Fruit fly (Drosophila melanogaster): ENCODE measurements around the gene CG14422.

Gene CG14422

dm6 chrX:2945103-2945502 lies 1.9 kb downstream of the CG14422 start, which contains the start of gene CG14423:
CG14423 (plus strand) TSS chrX:2945403.
- TF ChIP-seq sens (GFP tag) (no peak), rib (GFP tag; IDR thresholded peaks at IDR 0.05) (no peak), HHEX (GFP tag; optimal IDR thresholded peaks at IDR 0.05) (no peak), CG7928 (GFP tag; optimal IDR thresholded peaks at IDR 0.05) (no peak), so (GFP tag; IDR thresholded peaks at IDR 0.05) (no peak), CG10959 (GFP tag; IDR thresholded peaks at IDR 0.05) (no peak), Optix (GFP tag; IDR thresholded peaks at IDR 0.05) (no peak)

- no peak for TF ChIP-seq YL-1 (GFP tag; optimal IDR thresholded peaks at IDR 0.05)
- TF ChIP-seq zen (tag; optimal IDR thresholded peaks at IDR 0.05) = no peak
- TF ChIP-seq Max (GFP tag; optimal IDR thresholded peaks at IDR 0.05) = no peak
- TF ChIP-seq CG30403 (GFP tag; optimal IDR thresholded peaks at IDR 0.05) = no peak
- no peak for TF ChIP-seq CG10654 (GFP tag; optimal IDR thresholded peaks at IDR 0.05)
These were observed 3.6 kb downstream of the CG14422 start, which contains the start of gene CG17959 for dm6 chrX:2946794-2947193. CG17959 (plus strand) TSS chrX:2947094.

- TF ChIP-seq CG15601 (tag; optimal IDR thresholded peaks at IDR 0.05) (peak; percentile 16), Dip2 (GFP tag; IDR thresholded peaks at IDR 0.05) (no peak), Med (GFP tag) (peak; percentile 52), Ets97D (GFP tag; optimal IDR thresholded peaks at IDR 0.05) (peak; percentile 58), MBD-R2 (GFP tag; IDR thresholded peaks at IDR 0.05) (0 out of 2 replicates have a peak, but pooled peaks have one; percentile 6), CG34224 (GFP tag; IDR thresholded peaks at IDR 0.05; ENCODE audit: partially characterized antibody) (peak; percentile 38; the same call in 1 of the 3 replicates), pzg (GFP tag; optimal IDR thresholded peaks at IDR 0.05) (peak; percentile 13), ATbp (GFP tag; optimal IDR thresholded peaks at IDR 0.05) (peak; percentile 14), CG34376 (GFP tag; optimal IDR thresholded peaks at IDR 0.05) (peak; percentile 73), crp (GFP tag; optimal IDR thresholded peaks at IDR 0.05) (peak in 1 of 2 experiments; percentile 80), CG17568 (GFP tag; optimal IDR thresholded peaks at IDR 0.05) (peak; percentile 25), CG10274 (GFP tag; optimal IDR thresholded peaks at IDR 0.05) (peak; percentile 3), E2f2 (GFP tag; IDR thresholded peaks at IDR 0.05) (peak; percentile 16; the same call in 1 of the 2 replicates), Scr (GFP tag; IDR thresholded peaks at IDR 0.05; ENCODE audit: partially characterized antibody) (0 out of 2 replicates have a peak, but pooled peaks have one; percentile 15), NC2α (GFP tag; optimal IDR thresholded peaks at IDR 0.05) (no peak), CG6765 (GFP tag; optimal IDR thresholded peaks at IDR 0.05) (peak; percentile 40), CG15696 (tag; optimal IDR thresholded peaks at IDR 0.05) (no peak), gcm2 (GFP tag; optimal IDR thresholded peaks at IDR 0.05) (no peak), Meics (GFP tag; optimal IDR thresholded peaks at IDR 0.05) (peak; percentile 40), CG1602 (GFP tag; optimal IDR thresholded peaks at IDR 0.05) (no peak), BtbVII (GFP tag; optimal IDR thresholded peaks at IDR 0.05) (peak; percentile 38), sqz (GFP tag; optimal IDR thresholded peaks at IDR 0.05) (peak; percentile 91), CG15269 (tag; optimal IDR thresholded peaks at IDR 0.05) (peak; percentile 25), bbx (GFP tag; IDR thresholded peaks at IDR 0.05; ENCODE audit: partially characterized antibody) (peak; percentile 42; the same call in 1 of the 2 replicates), HHEX (GFP tag; optimal IDR thresholded peaks at IDR 0.05) (peak; percentile 56), Nf-YC (tag; optimal IDR thresholded peaks at IDR 0.05) (peak; percentile 85), CG13287 (GFP tag; IDR thresholded peaks at IDR 0.05; ENCODE audit: partially characterized antibody) (peak; percentile 47), CG31441 (GFP tag; IDR thresholded peaks at IDR 0.05) (peak; percentile 28; the same call in 1 of the 2 replicates), CG12299 (tag; optimal IDR thresholded peaks at IDR 0.05) (peak; percentile 11), Hmr (GFP tag; optimal IDR thresholded peaks at IDR 0.05) (peak; percentile 52), CG15514 (GFP tag; optimal IDR thresholded peaks at IDR 0.05) (peak; percentile 8), tin (GFP tag; optimal IDR thresholded peaks at IDR 0.05) (no peak), Asciz (GFP tag; optimal IDR thresholded peaks at IDR 0.05) (peak; percentile 25), CG6854 (GFP tag; optimal IDR thresholded peaks at IDR 0.05) (peak; percentile 10)
These were observed 4.4 kb downstream of the CG14422 start, which contains the start of gene CG3603 for dm6 chrX:2947545-2948072. CG3603 (plus strand) TSS chrX:2948034.

All from whole organism, embryonic.